Fruit fly (Drosophila melanogaster): ENCODE results near the gene REPTOR-BP.

REPTOR-BP gene

dm6 chr2L:10311822-10312221 lies 47.9 kb downstream of the REPTOR-BP start (continued):
- TF ChIP-seq sens (GFP tag): peak; percentile 72
- peak; percentile 31 for TF ChIP-seq E2f2 (GFP tag; IDR thresholded peaks at IDR 0.05)
- peak; percentile 21 for TF ChIP-seq YL-1 (GFP tag; optimal IDR thresholded peaks at IDR 0.05)
- TF ChIP-seq row (GFP tag; IDR thresholded peaks at IDR 0.05): peak; percentile 46; the same call in 1 of the 3 replicates
- no peak for TF ChIP-seq Hmx (GFP tag; optimal IDR thresholded peaks at IDR 0.05)
- peak; percentile 7 for TF ChIP-seq CG2712 (tag; optimal IDR thresholded peaks at IDR 0.05)
- no peak for TF ChIP-seq CG8089 (GFP tag; optimal IDR thresholded peaks at IDR 0.05)
- no peak for TF ChIP-seq CG8290 (GFP tag; optimal IDR thresholded peaks at IDR 0.05)
- peak in 1 of 2 experiments; percentile 4 for TF ChIP-seq CG8290 (tag; optimal IDR thresholded peaks at IDR 0.05)
- TF ChIP-seq Med (GFP tag): peak; percentile 43
- TF ChIP-seq CG3995 (GFP tag; optimal IDR thresholded peaks at IDR 0.05): peak; percentile 10
- TF ChIP-seq Dll (GFP tag; IDR thresholded peaks at IDR 0.05; ENCODE audit: partially characterized antibody): peak; percentile 42; the same call in 1 of the 4 replicates
- TF ChIP-seq BEAF-32 (GFP tag; optimal IDR thresholded peaks at IDR 0.05): peak; percentile 52
- peak; percentile 90 for TF ChIP-seq Myb (GFP tag; optimal IDR thresholded peaks at IDR 0.05)
- no peak for TF ChIP-seq lbe (GFP tag; optimal IDR thresholded peaks at IDR 0.05)
- TF ChIP-seq amos (GFP tag; IDR thresholded peaks at IDR 0.05; ENCODE audit: partially characterized antibody): peak; percentile 27; the same call in 1 of the 2 replicates
- no peak for TF ChIP-seq Gsc (GFP tag; IDR thresholded peaks at IDR 0.05)
- peak; percentile 38; the same call in 1 of the 2 replicates for TF ChIP-seq unc-4 (GFP tag; IDR thresholded peaks at IDR 0.05; ENCODE audit: partially characterized antibody)
- TF ChIP-seq CG43689 (GFP tag; IDR thresholded peaks at IDR 0.05): no peak
- peak; percentile 42; the same call in 1 of the 2 replicates for TF ChIP-seq CG13287 (GFP tag; IDR thresholded peaks at IDR 0.05; ENCODE audit: partially characterized antibody)
- TF ChIP-seq CG2202 (tag; optimal IDR thresholded peaks at IDR 0.05): no peak
- TF ChIP-seq hbn (GFP tag; IDR thresholded peaks at IDR 0.05; ENCODE audit: partially characterized antibody): 0 out of 2 replicates have a peak, but pooled peaks have one; percentile 24
- TF ChIP-seq Sin3A (optimal IDR thresholded peaks at IDR 0.05): peak; percentile 28
- peak in 1 of 2 experiments; percentile 60 for TF ChIP-seq crp (GFP tag; optimal IDR thresholded peaks at IDR 0.05)
- no peak for TF ChIP-seq jing (GFP tag; optimal IDR thresholded peaks at IDR 0.05)
- peak; percentile 23 for TF ChIP-seq exex (tag; optimal IDR thresholded peaks at IDR 0.05)
- no peak for TF ChIP-seq CG13424 (tag; optimal IDR thresholded peaks at IDR 0.05)
- peak; percentile 97 for TF ChIP-seq CG30020 (tag; optimal IDR thresholded peaks at IDR 0.05)
- TF ChIP-seq CG11504 (tag; optimal IDR thresholded peaks at IDR 0.05): no peak
- TF ChIP-seq Hand (GFP tag; optimal IDR thresholded peaks at IDR 0.05): no peak
- TF ChIP-seq CG4617 (GFP tag; optimal IDR thresholded peaks at IDR 0.05; ENCODE audit: borderline replicate concordance): peak; percentile 76
- TF ChIP-seq Rfx (GFP tag; IDR thresholded peaks at IDR 0.05): no peak
- TF ChIP-seq stwl (tag; optimal IDR thresholded peaks at IDR 0.05): peak; percentile 63
- 0 out of 2 replicates have a peak, but pooled peaks have one; percentile 42 for TF ChIP-seq CG1024 (GFP tag; IDR thresholded peaks at IDR 0.05)
- peak; percentile 12 for TF ChIP-seq sug (tag; optimal IDR thresholded peaks at IDR 0.05)
- TF ChIP-seq Dp (GFP tag; optimal IDR thresholded peaks at IDR 0.05): peak; percentile 41
- no peak for TF ChIP-seq Dip2 (GFP tag; IDR thresholded peaks at IDR 0.05)
- TF ChIP-seq CG34224 (GFP tag; IDR thresholded peaks at IDR 0.05; ENCODE audit: partially characterized antibody): 0 out of 3 replicates have a peak, but pooled peaks have one; percentile 12
- TF ChIP-seq CG9609 (GFP tag; optimal IDR thresholded peaks at IDR 0.05): no peak
- peak; percentile 99 for TF ChIP-seq CG1603 (tag; optimal IDR thresholded peaks at IDR 0.05)
